Fruit fly (Drosophila melanogaster) ovary, adult (tissue): ENCODE data around the gene CG11263.

ENCODE experiments used
- CG17801 ChIP-seq: fragments of 200-800 bp; optimal IDR thresholded peaks from 2 replicates; lab custom pipeline; 2019; ENCODE audit warnings: missing biosample characterization, mild to moderate bottlenecking, missing genetic modification characterization, moderate library complexity; ENCODE audit not compliant: partially characterized antibody

The CG11263 gene

DNA sequence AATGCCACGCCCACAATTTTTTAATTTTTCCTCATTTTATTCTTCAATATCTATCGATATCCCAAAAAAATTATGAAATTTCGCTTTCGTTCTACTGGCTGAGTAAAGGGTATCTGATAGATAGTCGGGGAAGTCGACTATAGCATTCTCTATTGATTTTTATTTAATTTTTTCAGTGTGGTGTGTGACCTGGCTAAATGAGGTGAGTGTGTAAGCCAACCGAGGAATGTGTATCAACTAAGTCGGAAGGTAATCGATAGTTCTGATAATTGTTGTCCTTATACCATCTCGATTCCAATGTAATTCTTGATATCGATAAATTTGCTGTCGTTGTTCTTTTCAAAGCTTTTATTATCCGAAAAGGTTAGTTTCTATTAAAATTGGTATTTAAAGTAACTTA is at the start of gene CG11263:
Gene CG11263 (plus strand): TSS at position 328 of the 400 bp plus-strand sequence.
- TF ChIP-seq CG17801 (GFP tag; lab: Kevin White, UChicago) = no peak

DNA sequence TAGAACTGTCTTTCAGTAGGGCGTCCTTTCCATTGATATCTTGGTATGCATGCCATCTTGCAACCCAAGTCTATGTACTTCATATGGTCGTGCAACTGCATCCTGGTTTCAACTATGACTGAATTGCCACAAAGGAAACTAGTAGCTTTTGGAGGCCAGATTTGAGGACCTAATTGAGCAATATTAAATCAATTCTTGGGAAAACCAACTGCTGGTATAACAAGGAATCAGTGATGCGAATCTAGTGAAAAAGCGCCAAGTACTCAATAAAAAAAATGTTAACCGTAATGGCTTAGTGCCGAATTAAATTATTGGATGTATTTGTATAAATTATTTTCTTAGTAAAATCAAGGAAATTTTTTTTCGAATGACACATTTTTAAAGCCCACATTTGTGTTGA is 39.0 kb upstream of the CG11263 start, which contains the start of gene Or69a:
Gene Or69a (minus strand): TSS at position 101 of the 400 bp plus-strand sequence.
- no peak for TF ChIP-seq CG17801 (GFP tag; lab: Kevin White, UChicago)

- TF ChIP-seq CG17801 (GFP tag; lab: Kevin White, UChicago) = no peak
Observed at dm6 chr3L:12972259-12972658, 34.4 kb upstream of the CG11263 start, which contains the start of the genes CG10748 and CG10749. CG10748 (minus strand) TSS chr3L:12972359. CG10749 (plus strand) TSS chr3L:12972474.

DNA sequence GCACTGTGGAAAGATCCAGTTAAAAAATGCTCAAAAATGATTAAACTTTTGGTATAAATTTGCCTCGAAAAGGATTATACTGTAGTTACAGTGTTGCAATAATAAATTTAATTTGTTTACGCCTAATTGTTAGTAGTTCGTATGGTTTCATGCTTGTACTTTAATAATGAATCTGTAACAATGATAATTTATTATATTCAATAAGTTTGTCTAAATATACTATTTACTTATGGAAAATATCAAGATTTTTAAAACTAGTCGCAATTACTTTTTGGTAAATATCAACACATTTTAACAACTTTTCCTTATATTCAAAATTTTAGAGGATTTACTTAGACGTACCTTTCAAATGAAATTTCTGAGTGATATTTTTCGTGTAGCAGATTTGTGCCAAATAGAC is 11.8 kb upstream of the CG11263 start, which contains the start of gene CG11262:
Gene CG11262 (plus strand): TSS at position 301 of the 400 bp plus-strand sequence.
- no peak for TF ChIP-seq CG17801 (GFP tag; lab: Kevin White, UChicago)

DNA sequence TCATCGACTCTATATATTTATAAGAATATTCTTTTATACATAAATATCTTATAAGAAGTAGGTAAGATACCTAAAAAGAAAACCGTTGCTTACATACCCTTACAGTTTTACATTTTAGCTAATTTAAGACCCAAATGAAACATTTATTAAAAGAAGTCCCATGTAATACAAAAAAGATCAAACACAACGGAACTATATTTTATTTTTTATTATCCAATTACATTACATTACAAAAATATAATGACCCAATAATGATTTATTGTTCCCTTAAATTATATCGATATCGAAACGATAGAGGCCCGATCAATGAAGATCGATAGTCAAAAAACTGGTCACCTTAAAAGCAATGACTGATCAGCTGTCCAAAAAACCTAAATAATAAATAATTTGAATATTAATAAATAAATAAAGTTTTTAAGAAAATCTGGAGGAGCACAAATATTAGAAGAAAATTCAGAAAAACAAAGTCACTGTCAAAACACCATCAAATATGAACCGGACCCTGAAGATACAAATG is 1.4 kb downstream of the CG11263 start:
- peak; percentile 2 for TF ChIP-seq CG17801 (GFP tag; lab: Kevin White, UChicago)

DNA sequence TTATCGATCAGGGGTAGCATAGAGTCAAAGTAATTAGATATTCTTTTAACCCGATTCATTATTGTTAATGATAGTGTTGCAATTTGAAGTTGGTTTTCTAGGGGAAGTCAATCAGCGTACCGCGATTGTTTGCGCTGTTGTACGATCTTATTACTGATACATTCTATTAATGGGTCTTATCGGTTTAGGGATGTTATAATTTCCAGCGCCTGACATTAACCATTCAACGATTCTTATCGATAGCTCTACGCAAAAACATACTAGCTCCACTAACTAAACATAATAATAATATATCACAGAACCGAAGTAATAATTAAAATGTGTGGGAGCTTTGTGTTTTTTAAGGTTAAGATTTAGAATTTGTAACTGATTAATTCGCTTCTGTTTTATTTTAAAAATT is 4.9 kb downstream of the CG11263 start, which contains the start of gene Cul6:
Gene Cul6 (minus strand): TSS at position 175 of the 400 bp plus-strand sequence.
- TF ChIP-seq CG17801 (GFP tag; lab: Kevin White, UChicago) = no peak

- no peak for TF ChIP-seq CG17801 (GFP tag; lab: Kevin White, UChicago)
Observed at dm6 chr3L:13014693-13015092, 8.1 kb downstream of the CG11263 start.

DNA sequence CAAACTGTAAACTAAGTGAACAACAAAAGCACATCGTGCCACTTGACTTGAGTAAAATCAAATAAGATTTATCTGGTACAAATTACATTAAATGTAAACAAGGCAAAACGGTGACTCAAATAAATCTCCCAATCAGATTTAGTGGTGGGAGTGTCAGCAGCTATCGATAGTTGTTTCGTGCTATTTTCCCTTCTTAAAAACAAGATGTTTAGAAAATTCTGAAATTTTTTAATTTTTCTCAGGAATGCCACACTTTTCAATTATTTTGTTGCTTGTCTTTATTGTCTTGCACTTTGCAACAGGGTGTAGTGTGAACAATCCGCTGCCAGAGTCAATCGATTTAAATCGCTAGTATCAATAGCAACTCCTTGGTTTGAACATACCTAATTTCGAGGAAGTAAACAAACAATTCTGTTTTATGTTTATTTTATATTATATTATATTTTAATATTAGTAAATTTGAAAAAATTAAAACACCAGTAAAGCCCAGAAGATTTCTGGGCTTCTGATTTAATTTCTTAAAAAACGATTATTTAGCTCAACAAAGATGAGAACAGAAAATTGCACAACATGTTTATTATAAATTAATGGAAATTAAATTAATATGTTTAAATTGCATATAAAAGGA is 8.7 kb downstream of the CG11263 start, which contains the start of gene MICAL-like:
Gene MICAL-like (minus strand): TSS at position 138 of the 628 bp plus-strand sequence.
- TF ChIP-seq CG17801 (GFP tag; lab: Kevin White, UChicago) = peak; percentile 24

DNA sequence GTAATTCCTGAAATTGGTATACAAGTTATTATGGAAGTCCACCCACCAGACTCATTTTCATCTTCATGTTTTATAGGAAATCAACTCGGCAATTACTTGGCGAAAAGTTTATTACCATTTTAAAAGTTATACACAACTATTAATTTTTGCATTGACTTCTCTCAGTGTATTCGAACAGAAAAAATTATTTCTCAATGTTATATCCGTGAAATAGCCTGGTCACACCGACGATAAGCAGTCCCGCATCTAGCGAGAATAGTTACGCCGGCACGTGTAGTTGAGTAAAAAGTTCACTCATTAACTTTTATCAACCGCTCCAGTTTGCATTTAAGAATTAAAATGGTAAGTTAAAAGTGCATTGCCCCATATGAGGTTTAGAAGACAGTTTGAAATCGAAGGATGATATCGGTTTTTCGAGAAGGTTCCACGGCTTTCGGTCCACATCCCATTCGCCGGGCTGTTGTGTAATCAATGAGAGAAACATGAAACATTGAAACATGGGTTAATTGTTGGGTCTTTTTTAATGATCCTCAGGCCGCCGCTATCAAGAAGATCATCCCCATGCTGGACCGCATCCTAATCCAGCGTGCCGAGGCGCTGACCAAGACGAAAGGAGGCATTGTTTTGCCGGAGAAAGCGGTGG is 9.3 kb downstream of the CG11263 start, which contains the start of gene CG11267:
Gene CG11267 (plus strand): TSS at position 228 of the 643 bp plus-strand sequence.
- TF ChIP-seq CG17801 (GFP tag; lab: Kevin White, UChicago) = peak; percentile 84

dm6 chr3L:13017803-13018324 is 11.2 kb downstream of the CG11263 start, which contains the start of the genes mRpL20 and Icmt:
mRpL20 (minus strand) TSS chr3L:13017867.
Icmt (plus strand) TSS chr3L:13018266.
- peak; percentile 92 for TF ChIP-seq CG17801 (GFP tag; lab: Kevin White, UChicago)

DNA sequence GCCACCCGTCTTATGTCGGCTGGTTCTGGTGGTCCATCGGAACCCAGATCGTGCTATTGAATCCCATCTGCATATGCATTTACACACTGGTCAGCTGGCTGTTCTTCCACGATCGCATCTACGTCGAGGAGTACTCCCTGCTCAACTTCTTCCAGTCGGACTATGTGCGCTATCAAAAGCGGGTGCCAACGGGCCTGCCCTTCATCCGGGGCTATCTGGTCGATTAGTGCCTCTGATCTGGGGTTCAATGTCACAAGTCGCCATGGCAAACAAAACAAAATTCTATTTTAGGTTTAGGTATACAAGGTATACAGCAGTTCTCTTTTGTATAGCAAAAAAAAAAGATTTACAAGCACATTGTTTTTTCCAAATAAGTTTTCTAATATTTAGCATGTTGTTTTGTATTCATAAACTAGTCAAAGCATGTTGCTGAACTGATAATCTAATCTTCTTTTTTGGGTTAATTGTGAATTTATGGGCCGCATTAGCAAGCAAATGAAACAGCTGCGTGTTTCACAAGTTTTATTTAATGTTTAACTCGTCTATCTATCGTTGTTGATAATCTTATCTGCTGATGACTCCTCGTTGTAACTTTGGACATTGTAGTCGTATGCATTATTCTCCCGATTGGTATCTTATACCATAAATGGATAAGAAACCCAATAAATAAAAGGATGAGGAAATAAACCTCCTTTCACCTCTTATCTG is 12.8 kb downstream of the CG11263 start:
- TF ChIP-seq CG17801 (GFP tag; lab: Kevin White, UChicago) = no peak

dm6 chr3L:13021727-13022126 is 15.1 kb downstream of the CG11263 start:
- TF ChIP-seq CG17801 (GFP tag; lab: Kevin White, UChicago) = no peak

DNA sequence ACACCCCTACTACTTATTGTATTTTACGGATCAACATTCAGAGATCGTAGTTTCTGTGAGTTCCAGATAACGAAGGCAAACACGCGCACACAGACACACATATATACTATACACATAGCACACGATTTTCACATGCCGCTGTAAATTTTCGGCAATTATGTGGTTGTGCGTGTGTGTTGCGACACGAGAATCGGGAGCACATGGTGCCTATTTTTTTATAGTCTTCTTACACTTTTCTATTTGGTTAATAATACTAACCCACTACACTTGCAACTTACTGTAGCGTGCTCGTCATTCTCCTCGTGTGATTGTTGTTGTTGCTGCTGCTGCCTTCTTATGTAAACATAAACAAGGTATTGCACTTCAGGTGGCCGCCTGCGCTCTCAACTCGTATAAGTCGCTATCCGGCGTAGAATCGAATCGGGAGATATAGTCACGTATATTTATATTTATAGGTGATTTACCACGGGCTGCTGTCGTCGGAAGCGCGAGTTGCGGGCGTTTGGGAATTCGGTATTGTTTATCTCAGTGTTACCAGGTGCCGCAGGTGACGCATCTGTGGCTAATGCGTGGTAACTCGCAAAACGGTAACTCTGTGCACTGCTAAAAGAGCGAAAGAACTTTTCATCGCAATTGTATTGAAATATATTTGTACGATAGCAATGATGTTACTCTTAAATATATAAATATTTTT is 15.7 kb downstream of the CG11263 start, which contains the start of gene Adk2:
Gene Adk2 (minus strand): TSS at position 529 of the 694 bp plus-strand sequence.
- TF ChIP-seq CG17801 (GFP tag; lab: Kevin White, UChicago) = no peak
